Fruit fly (Drosophila melanogaster) whole organism, prepupa: ENCODE measurements around the gene CG1824.
A peak's percentile ranks its signal among the peaks of the same experiment; 100 is the strongest.

Experiments used
- Blimp-1 ChIP-seq: fragments of 200-800 bp; sonication (Bioruptor generic); optimal IDR thresholded peaks from 3 replicates; lab custom pipeline; 2017; ENCODE audit warnings: missing biosample characterization, missing genetic modification characterization, mild to moderate bottlenecking, moderate library complexity, missing genetic modification reagents
- CG10631 ChIP-seq: fragments of 200-800 bp; sonication (Bioruptor generic); optimal IDR thresholded peaks from 2 replicates; lab custom pipeline; 2016; ENCODE audit warnings: missing biosample characterization, missing genetic modification characterization
- CG10669 ChIP-seq: fragments of 200-800 bp; sonication (Bioruptor generic); optimal IDR thresholded peaks from 3 replicates; lab custom pipeline; 2018; ENCODE audit warnings: missing biosample characterization, mild to moderate bottlenecking, missing genetic modification characterization, moderate library complexity
- CG11294 ChIP-seq: fragments of 200-800 bp; sonication (Bioruptor generic); IDR thresholded peaks from 2 replicates; pipeline ENCODE4 v1.3.6; 2022; ENCODE audit warnings: missing biosample characterization, missing genetic modification characterization
- CG11762 ChIP-seq: fragments of 200-800 bp; sonication (Bioruptor generic); optimal IDR thresholded peaks from 3 replicates; lab custom pipeline; 2016; ENCODE audit warnings: missing biosample characterization, missing genetic modification characterization; ENCODE audit not compliant: insufficient read depth
- CG11902 ChIP-seq: fragments of 200-800 bp; sonication (Bioruptor generic); optimal IDR thresholded peaks from 3 replicates; lab custom pipeline; 2016; ENCODE audit warnings: missing biosample characterization, missing genetic modification characterization
- CG15336 ChIP-seq: fragments of 200-800 bp; sonication (Bioruptor generic); IDR thresholded peaks from 2 replicates; pipeline ENCODE4 v1.3.6; 2022; ENCODE audit warnings: missing biosample characterization, missing genetic modification characterization
- CG1621 ChIP-seq: fragments of 200-800 bp; sonication (Bioruptor generic); optimal IDR thresholded peaks from 3 replicates; lab custom pipeline; 2018; ENCODE audit warnings: missing biosample characterization, mild to moderate bottlenecking, missing genetic modification characterization
- CG3032 ChIP-seq: fragments of 200-800 bp; optimal IDR thresholded peaks from 2 replicates; lab custom pipeline; 2019; ENCODE audit warnings: missing biosample characterization, mild to moderate bottlenecking, missing genetic modification characterization, moderate library complexity
- CG31627 ChIP-seq: fragments of 200-800 bp; sonication (Bioruptor generic); optimal IDR thresholded peaks from 3 replicates; lab custom pipeline; 2016; ENCODE audit warnings: missing biosample characterization, missing genetic modification characterization
- CG32006 ChIP-seq: fragments of 200-800 bp; sonication (Bioruptor generic); optimal IDR thresholded peaks from 3 replicates; lab custom pipeline; 2017; ENCODE audit warnings: missing biosample characterization, mild to moderate bottlenecking, missing genetic modification characterization
- CG34406 ChIP-seq: fragments of 200-800 bp; sonication (Bioruptor generic); optimal IDR thresholded peaks from 3 replicates; lab custom pipeline; 2016; ENCODE audit warnings: missing biosample characterization, missing genetic modification characterization
- CG3919 ChIP-seq: fragments of 200-800 bp; sonication (Bioruptor generic); optimal IDR thresholded peaks from 3 replicates; lab custom pipeline; 2016; ENCODE audit warnings: missing biosample characterization, missing genetic modification characterization
- CG4318 ChIP-seq: fragments of 200-800 bp; sonication (Bioruptor generic); optimal IDR thresholded peaks from 3 replicates; lab custom pipeline; 2017; ENCODE audit warnings: missing biosample characterization, mild to moderate bottlenecking, missing genetic modification characterization
- CG6163 ChIP-seq: fragments of 200-800 bp; sonication (Bioruptor generic); IDR thresholded peaks from 3 replicates; pipeline ENCODE4 v1.3.6; 2022; ENCODE audit warnings: missing biosample characterization, missing genetic modification characterization
- CG6792 ChIP-seq: fragments of 200-800 bp; sonication (Bioruptor generic); optimal IDR thresholded peaks from 3 replicates; lab custom pipeline; 2016; ENCODE audit warnings: missing biosample characterization, missing genetic modification characterization
- CG6808 ChIP-seq: fragments of 200-800 bp; sonication (Bioruptor generic); optimal IDR thresholded peaks from 3 replicates; lab custom pipeline; 2017; ENCODE audit warnings: missing biosample characterization, missing genetic modification characterization, mild to moderate bottlenecking, moderate library complexity, missing genetic modification reagents
- CG6854 ChIP-seq: fragments of 200-800 bp; sonication (Bioruptor generic); optimal IDR thresholded peaks from 2 replicates; lab custom pipeline; 2017; ENCODE audit warnings: missing biosample characterization, mild to moderate bottlenecking, missing genetic modification characterization
- CG7368 ChIP-seq: fragments of 200-800 bp; sonication (Bioruptor generic); optimal IDR thresholded peaks from 3 replicates; lab custom pipeline; 2016; ENCODE audit warnings: missing biosample characterization, missing genetic modification characterization
- CG8319 ChIP-seq: fragments of 200-800 bp; sonication (Bioruptor generic); optimal IDR thresholded peaks from 3 replicates; lab custom pipeline; 2016; ENCODE audit warnings: missing biosample characterization, missing genetic modification characterization
- CG8632 ChIP-seq: fragments of 200-800 bp; sonication (Bioruptor generic); optimal IDR thresholded peaks from 3 replicates; lab custom pipeline; 2016; ENCODE audit warnings: missing biosample characterization, missing genetic modification characterization
- CG9139 ChIP-seq: fragments of 200-800 bp; sonication (Bioruptor generic); optimal IDR thresholded peaks from 3 replicates; lab custom pipeline; 2017; ENCODE audit warnings: missing biosample characterization, mild to moderate bottlenecking, missing genetic modification characterization
- Eip75B ChIP-seq: fragments of 200-800 bp; sonication (Bioruptor generic); optimal IDR thresholded peaks from 3 replicates; lab custom pipeline; 2016; ENCODE audit warnings: missing biosample characterization, missing genetic modification characterization
- Eip78C ChIP-seq: fragments of 200-800 bp; sonication (Bioruptor generic); peaks from one replicate; lab custom pipeline; 2016; ENCODE audit warnings: missing biosample characterization, missing genetic modification characterization
- Eip93F ChIP-seq: fragments of 200-800 bp; sonication (Bioruptor generic); optimal IDR thresholded peaks from 2 replicates; lab custom pipeline; 2016; ENCODE audit warnings: missing biosample characterization, mild to moderate bottlenecking, missing genetic modification characterization
- Ets21C ChIP-seq: fragments of 200-800 bp; sonication (Bioruptor generic); optimal IDR thresholded peaks from 3 replicates; lab custom pipeline; 2016; ENCODE audit warnings: missing biosample characterization, missing genetic modification characterization
- Ets96B ChIP-seq: fragments of 200-800 bp; optimal IDR thresholded peaks from 2 replicates; lab custom pipeline; 2019; ENCODE audit warnings: missing biosample characterization, mild to moderate bottlenecking, missing genetic modification characterization, moderate library complexity
- Gug ChIP-seq: fragments of 200-800 bp; sonication (Bioruptor generic); IDR thresholded peaks from 2 replicates; pipeline ENCODE4 v1.3.6; 2022; ENCODE audit warnings: missing biosample characterization, missing genetic modification characterization
- Hr38 ChIP-seq: sonication (Bioruptor generic); optimal IDR thresholded peaks from 2 replicates; lab custom pipeline; 2016; ENCODE audit warnings: missing biosample characterization, missing genetic modification characterization
- Hr39 ChIP-seq: fragments of 200-800 bp; sonication (Bioruptor generic); optimal IDR thresholded peaks from 2 replicates; lab custom pipeline; 2016; ENCODE audit warnings: missing biosample characterization, missing genetic modification characterization
- Hr4 ChIP-seq: fragments of 200-800 bp; sonication (Bioruptor generic); optimal IDR thresholded peaks from 3 replicates; lab custom pipeline; 2016; ENCODE audit warnings: missing biosample characterization, missing genetic modification characterization
- Lpt ChIP-seq: fragments of 200-800 bp; sonication (Bioruptor generic); optimal IDR thresholded peaks from 3 replicates; lab custom pipeline; 2016; ENCODE audit warnings: missing biosample characterization, missing genetic modification characterization
- Met ChIP-seq: fragments of 200-800 bp; sonication (Bioruptor generic); optimal IDR thresholded peaks from 3 replicates; lab custom pipeline; 2016; ENCODE audit warnings: missing biosample characterization, missing genetic modification characterization
- OdsH ChIP-seq: fragments of 200-800 bp; sonication (Bioruptor generic); optimal IDR thresholded peaks from 3 replicates; lab custom pipeline; 2016; ENCODE audit warnings: missing biosample characterization, missing genetic modification characterization
- Smox ChIP-seq: fragments of 200-800 bp; sonication (Bioruptor generic); optimal IDR thresholded peaks from 3 replicates; lab custom pipeline; 2016; ENCODE audit warnings: missing biosample characterization, missing genetic modification characterization
- Sox15 ChIP-seq: fragments of 200-800 bp; sonication (Bioruptor generic); optimal IDR thresholded peaks from 3 replicates; lab custom pipeline; 2016; ENCODE audit warnings: missing biosample characterization, missing genetic modification characterization
- achi ChIP-seq: fragments of 200-800 bp; sonication (Bioruptor generic); optimal IDR thresholded peaks from 3 replicates; lab custom pipeline; 2016; ENCODE audit warnings: missing biosample characterization, missing genetic modification characterization
- acj6 ChIP-seq: fragments of 200-800 bp; sonication (Bioruptor generic); optimal IDR thresholded peaks from 3 replicates; lab custom pipeline; 2016; ENCODE audit warnings: missing biosample characterization, missing genetic modification characterization
- cyc ChIP-seq: fragments of 200-800 bp; sonication (Bioruptor generic); optimal IDR thresholded peaks from 3 replicates; lab custom pipeline; 2016; ENCODE audit warnings: missing biosample characterization, missing genetic modification characterization
- dsx ChIP-seq: fragments of 200-800 bp; optimal IDR thresholded peaks from 3 replicates; lab custom pipeline; 2019; ENCODE audit warnings: missing biosample characterization, mild to moderate bottlenecking, missing genetic modification characterization, moderate library complexity; ENCODE audit not compliant: poor library complexity, severe bottlenecking
- eg ChIP-seq: fragments of 200-800 bp; sonication (Bioruptor generic); IDR thresholded peaks from 3 replicates; pipeline ENCODE4 v1.3.6; 2022; ENCODE audit warnings: missing biosample characterization, missing genetic modification characterization
- esn ChIP-seq: fragments of 200-800 bp; sonication (Bioruptor generic); optimal IDR thresholded peaks from 2 replicates; lab custom pipeline; 2016; ENCODE audit warnings: missing biosample characterization, mild to moderate bottlenecking, missing genetic modification characterization, moderate library complexity
- fd59A ChIP-seq: fragments of 200-800 bp; sonication (Bioruptor generic); optimal IDR thresholded peaks from 2 replicates; lab custom pipeline; 2017; ENCODE audit warnings: missing biosample characterization, mild to moderate bottlenecking, missing genetic modification characterization, missing genetic modification reagents
- fd85E ChIP-seq: fragments of 200-800 bp; sonication (Bioruptor generic); optimal IDR thresholded peaks from 3 replicates; lab custom pipeline; 2016; ENCODE audit warnings: missing biosample characterization, missing genetic modification characterization
- fkh ChIP-seq: fragments of 200-800 bp; sonication (Bioruptor generic); optimal IDR thresholded peaks from 3 replicates; lab custom pipeline; 2017; ENCODE audit warnings: missing biosample characterization, mild to moderate bottlenecking, missing genetic modification characterization, moderate library complexity
- lz ChIP-seq: fragments of 200-800 bp; sonication (Bioruptor generic); optimal IDR thresholded peaks from 3 replicates; lab custom pipeline; 2016; ENCODE audit warnings: missing biosample characterization, missing genetic modification characterization
- net ChIP-seq: fragments of 200-800 bp; sonication (Bioruptor generic); optimal IDR thresholded peaks from 3 replicates; lab custom pipeline; 2016; ENCODE audit warnings: missing biosample characterization, missing genetic modification characterization
- pdm3 ChIP-seq: fragments of 200-800 bp; sonication (Bioruptor generic); optimal IDR thresholded peaks from 3 replicates; lab custom pipeline; 2016; ENCODE audit warnings: missing biosample characterization, missing genetic modification characterization
- spab ChIP-seq: fragments of 200-800 bp; sonication (Bioruptor generic); optimal IDR thresholded peaks from 2 replicates; lab custom pipeline; 2017; ENCODE audit warnings: missing biosample characterization, mild to moderate bottlenecking, missing genetic modification characterization, missing genetic modification reagents
- ss ChIP-seq, 2 experiments: fragments of 200-800 bp; sonication (Bioruptor generic); optimal IDR thresholded peaks; 2 replicates in 1 of 2; 3 replicates in 1 of 2; lab custom pipeline; 2017 to 2018; ENCODE audit warnings: mild to moderate bottlenecking in 2 of 2, missing biosample characterization in 2 of 2, missing genetic modification characterization in 2 of 2, moderate library complexity in 1 of 2
- svp ChIP-seq: fragments of 200-800 bp; sonication (Bioruptor generic); peaks from one replicate; lab custom pipeline; 2016; ENCODE audit warnings: missing biosample characterization, missing genetic modification characterization
- topi ChIP-seq: fragments of 200-800 bp; sonication (Bioruptor generic); optimal IDR thresholded peaks from 3 replicates; lab custom pipeline; 2016; ENCODE audit warnings: missing biosample characterization, missing genetic modification characterization

CG1824 gene

DNA sequence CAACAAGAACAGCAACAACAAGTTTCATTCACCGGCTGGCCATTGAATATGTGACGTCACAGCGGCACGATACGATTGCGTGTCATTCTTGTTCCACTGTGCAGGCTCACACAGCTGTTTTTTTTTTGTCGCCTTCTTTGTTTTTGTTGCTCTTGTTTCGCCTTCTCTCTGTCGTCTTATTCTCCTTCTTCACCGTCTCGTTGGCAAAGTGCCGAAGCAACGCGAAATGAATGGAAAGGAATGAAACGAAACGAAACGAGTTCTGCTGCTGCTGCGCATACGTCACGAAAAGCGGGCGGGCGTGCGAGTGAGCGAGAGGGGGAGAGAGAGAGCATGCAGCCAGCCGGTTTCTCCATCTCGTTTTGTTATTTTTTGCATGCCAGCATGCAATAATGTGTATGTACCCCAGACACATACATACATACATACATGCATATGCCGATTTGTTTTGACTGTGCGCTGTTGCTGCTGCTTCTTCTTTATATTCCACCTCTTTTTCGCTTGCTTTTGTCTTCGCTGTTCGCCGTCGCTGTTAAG, 20.7 kb downstream of the CG1824 start:
- TF ChIP-seq fd85E (GFP tag; lab: Kevin White, UChicago), result peak; percentile 81
- TF ChIP-seq CG34406 (GFP tag; lab: Kevin White, UChicago), result peak; percentile 76
- TF ChIP-seq Hr4 (GFP tag; lab: Kevin White, UChicago), result peak; percentile 44
- peak; percentile 59 for TF ChIP-seq CG8319
- peak; percentile 50 for TF ChIP-seq acj6 (GFP tag; lab: Kevin White, UChicago)
- peak; percentile 82 for TF ChIP-seq pdm3 (GFP tag; lab: Kevin White, UChicago)
- peak; percentile 84 for TF ChIP-seq svp
- TF ChIP-seq Lpt (GFP tag; lab: Kevin White, UChicago), result peak; percentile 92
- peak; percentile 50 for TF ChIP-seq lz (GFP tag; lab: Kevin White, UChicago)
- TF ChIP-seq CG9139 (GFP tag; lab: Kevin White, UChicago), result peak; percentile 97
- peak; percentile 74 for TF ChIP-seq achi (GFP tag; lab: Kevin White, UChicago)
- TF ChIP-seq Sox15, result no peak
- TF ChIP-seq CG4318 (GFP tag; lab: Kevin White, UChicago), result peak; percentile 1
- peak; percentile 64 for TF ChIP-seq CG6792
- peak; percentile 95 for TF ChIP-seq eg (GFP tag; lab: Robert Waterston, UW)
- peak; percentile 90 for TF ChIP-seq spab (GFP tag; lab: Kevin White, UChicago)
- peak; percentile 77 for TF ChIP-seq CG8632 (GFP tag; lab: Kevin White, UChicago)
- TF ChIP-seq Blimp-1 (GFP tag; lab: Kevin White, UChicago), result peak; percentile 29
- TF ChIP-seq Eip93F (GFP tag; lab: Kevin White, UChicago), result peak; percentile 45
- TF ChIP-seq cyc, result peak; percentile 15
- peak; percentile 97 for TF ChIP-seq CG6163 (GFP tag; lab: Robert Waterston, UW)
- peak; percentile 91 for TF ChIP-seq CG10669
- peak; percentile 77 for TF ChIP-seq Ets96B
- TF ChIP-seq topi (GFP tag; lab: Kevin White, UChicago), result peak; percentile 69
- peak; percentile 88 for TF ChIP-seq CG15336 (GFP tag; lab: Robert Waterston, UW)
- peak; percentile 62 for TF ChIP-seq OdsH (GFP tag; lab: Kevin White, UChicago)
- peak; percentile 57 for TF ChIP-seq Gug (GFP tag; lab: Robert Waterston, UW)
- TF ChIP-seq esn (GFP tag; lab: Kevin White, UChicago), result peak; percentile 54
- peak; percentile 64 for TF ChIP-seq Smox
- TF ChIP-seq CG31627 (GFP tag; lab: Kevin White, UChicago), result peak; percentile 6
- no peak for TF ChIP-seq Hr38
- peak; percentile 72 for TF ChIP-seq CG3032 (tag; lab: Kevin White, UChicago)
- TF ChIP-seq CG11294 (GFP tag; lab: Robert Waterston, UW), result peak; percentile 40; the same call in 1 of the 2 replicates
- TF ChIP-seq CG1621 (tag; lab: Kevin White, UChicago), result peak; percentile 92
- TF ChIP-seq CG11762 (GFP tag; lab: Kevin White, UChicago), result peak; percentile 73
- peak; percentile 18 for TF ChIP-seq fkh (GFP tag; lab: Kevin White, UChicago)
- peak; percentile 59 for TF ChIP-seq Met
- TF ChIP-seq CG3919, result peak; percentile 85
- peak; percentile 89 for TF ChIP-seq CG7368 (GFP tag; lab: Kevin White, UChicago)
- TF ChIP-seq CG11902, result peak; percentile 16
- peak; percentile 80 for TF ChIP-seq Eip75B
- peak; percentile 98 to 100 for TF ChIP-seq ss (GFP tag; optimal IDR thresholded peaks at IDR 0.05; lab: Kevin White, UChicago)
- peak; percentile 79 for TF ChIP-seq fd59A (GFP tag; lab: Kevin White, UChicago)
- no peak for TF ChIP-seq Ets21C (GFP tag; lab: Kevin White, UChicago)
- TF ChIP-seq CG32006 (GFP tag; lab: Kevin White, UChicago), result peak; percentile 80
- peak; percentile 94 for TF ChIP-seq Eip78C (GFP tag; lab: Kevin White, UChicago)
- peak; percentile 88 for TF ChIP-seq dsx
- TF ChIP-seq CG6854 (GFP tag; lab: Kevin White, UChicago), result peak; percentile 90
- peak; percentile 91 for TF ChIP-seq net (GFP tag; lab: Kevin White, UChicago)
- TF ChIP-seq CG6808 (GFP tag; lab: Kevin White, UChicago), result peak; percentile 94
- peak; percentile 63 for TF ChIP-seq CG10631
- peak; percentile 27 for TF ChIP-seq Hr39 (GFP tag; lab: Kevin White, UChicago)
